Fruit fly (Drosophila melanogaster) whole organism, adult: Measurements from ENCODE around the gene AspRS-m.

Source experiments
- CG11617 ChIP-seq: fragments of 200-800 bp; sonication (Bioruptor generic); optimal IDR thresholded peaks from 2 replicates; lab custom pipeline; 2017; ENCODE audit warnings: mild to moderate bottlenecking, missing biosample characterization, missing genetic modification reagents, missing genetic modification characterization
- CG12768 ChIP-seq: fragments of 200-800 bp; sonication (Bioruptor generic); optimal IDR thresholded peaks from 2 replicates; lab custom pipeline; 2017; ENCODE audit warnings: missing biosample characterization, missing genetic modification characterization, mild to moderate bottlenecking, moderate library complexity, missing genetic modification reagents
- CG14711 ChIP-seq: fragments of 200-800 bp; sonication (Bioruptor generic); optimal IDR thresholded peaks from 2 replicates; lab custom pipeline; 2018; ENCODE audit warnings: missing biosample characterization, mild to moderate bottlenecking, missing genetic modification characterization, moderate library complexity
- CG1620 ChIP-seq: fragments of 200-800 bp; sonication (Bioruptor generic); optimal IDR thresholded peaks from 2 replicates; lab custom pipeline; 2016; ENCODE audit warnings: missing biosample characterization, missing genetic modification characterization
- CG33017 ChIP-seq: fragments of 200-800 bp; sonication (Bioruptor generic); optimal IDR thresholded peaks from 2 replicates; lab custom pipeline; 2018; ENCODE audit warnings: missing biosample characterization, mild to moderate bottlenecking, missing genetic modification characterization, moderate library complexity
- CG5204 ChIP-seq: fragments of 200-800 bp; sonication (Bioruptor generic); optimal IDR thresholded peaks from 2 replicates; lab custom pipeline; 2016; ENCODE audit warnings: missing biosample characterization, missing genetic modification characterization
- CG7045 ChIP-seq: fragments of 200-800 bp; sonication (Bioruptor generic); optimal IDR thresholded peaks from 2 replicates; lab custom pipeline; 2017; ENCODE audit warnings: missing biosample characterization, mild to moderate bottlenecking, missing genetic modification characterization
- CG7101 ChIP-seq: fragments of 200-800 bp; sonication (Bioruptor generic); optimal IDR thresholded peaks from 2 replicates; lab custom pipeline; 2018; ENCODE audit warnings: missing biosample characterization, mild to moderate bottlenecking, missing genetic modification characterization, moderate library complexity
- Clk ChIP-seq: fragments of 200-800 bp; sonication (Bioruptor generic); optimal IDR thresholded peaks from 2 replicates; lab custom pipeline; 2017; ENCODE audit warnings: missing biosample characterization, missing genetic modification characterization
- Crg-1 ChIP-seq: fragments of 200-800 bp; sonication (Bioruptor generic); optimal IDR thresholded peaks from 2 replicates; lab custom pipeline; 2016; ENCODE audit warnings: missing biosample characterization, missing genetic modification characterization
- Hr96 ChIP-seq: fragments of 200-800 bp; sonication (Bioruptor generic); optimal IDR thresholded peaks from 2 replicates; lab custom pipeline; 2016; ENCODE audit warnings: missing biosample characterization, missing genetic modification characterization
- Mnt ChIP-seq: fragments of 200-800 bp; sonication (Bioruptor generic); optimal IDR thresholded peaks from 2 replicates; lab custom pipeline; 2016; ENCODE audit warnings: missing biosample characterization, mild to moderate bottlenecking, missing genetic modification characterization
- bab1 ChIP-seq: fragments of 200-800 bp; sonication (Bioruptor generic); optimal IDR thresholded peaks from 3 replicates; lab custom pipeline; 2019; ENCODE audit warnings: missing biosample characterization, mild to moderate bottlenecking, missing genetic modification characterization, moderate library complexity
- cic ChIP-seq: fragments of 200-800 bp; sonication (Bioruptor generic); optimal IDR thresholded peaks from 2 replicates; lab custom pipeline; 2017; ENCODE audit warnings: missing biosample characterization, mild to moderate bottlenecking, missing genetic modification characterization, moderate library complexity
- cnc ChIP-seq, 2 experiments: fragments of >200 bp; optimal IDR thresholded peaks; 2 replicates each; lab custom pipeline; 2017
- kay ChIP-seq: fragments of 200-800 bp; sonication (Bioruptor generic); peaks from one replicate; lab custom pipeline; 2016; ENCODE audit warnings: missing biosample characterization, missing genetic modification characterization, borderline replicate concordance
- ovo ChIP-seq: fragments of 200-800 bp; sonication (Bioruptor generic); optimal IDR thresholded peaks from 2 replicates; lab custom pipeline; 2016; ENCODE audit warnings: missing biosample characterization, missing genetic modification characterization
- pad ChIP-seq: fragments of 200-800 bp; sonication (Bioruptor generic); optimal IDR thresholded peaks from 3 replicates; lab custom pipeline; 2017; ENCODE audit warnings: missing biosample characterization, missing genetic modification characterization, mild to moderate bottlenecking, moderate library complexity, missing genetic modification reagents
- tj ChIP-seq: fragments of 200-800 bp; sonication (Bioruptor generic); optimal IDR thresholded peaks from 3 replicates; lab custom pipeline; 2017; ENCODE audit warnings: missing biosample characterization, mild to moderate bottlenecking, missing genetic modification characterization, moderate library complexity
- toe ChIP-seq: fragments of 200-800 bp; sonication (Bioruptor generic); optimal IDR thresholded peaks from 2 replicates; lab custom pipeline; 2016; ENCODE audit warnings: missing biosample characterization, missing genetic modification characterization

The AspRS-m gene

DNA sequence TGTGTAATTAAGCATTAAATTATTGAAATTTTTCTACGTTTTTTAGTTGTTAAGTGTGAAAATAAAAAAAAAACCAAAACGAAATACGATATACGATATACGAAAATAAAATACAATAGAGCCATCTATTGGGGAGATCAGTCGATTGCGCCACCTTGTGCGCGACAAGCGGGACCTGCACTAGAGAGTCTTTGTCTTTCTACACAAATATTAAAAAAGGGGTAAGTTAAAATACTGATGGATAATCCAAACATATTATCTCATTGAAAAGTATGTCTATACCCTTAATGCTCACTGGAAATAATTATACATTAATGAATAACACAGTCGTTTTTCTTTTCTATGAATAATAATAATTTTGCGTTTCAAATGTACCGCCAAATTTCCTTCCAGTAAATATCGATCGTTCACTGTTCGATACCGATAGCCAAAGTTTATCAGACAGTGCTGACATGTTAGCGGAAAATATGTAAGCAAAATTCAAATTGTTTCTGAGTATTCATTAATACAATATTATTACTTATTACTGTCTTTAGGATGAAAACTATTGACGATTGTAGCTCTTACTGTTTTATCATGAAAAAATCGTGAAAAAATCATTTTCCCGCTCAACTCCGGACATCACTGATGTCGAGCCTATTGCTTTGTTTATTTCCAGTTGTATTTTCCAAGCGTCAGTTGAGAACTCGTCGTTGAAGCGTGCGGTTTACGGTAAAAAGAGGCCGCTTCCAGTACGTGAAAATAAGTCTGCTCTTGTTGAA is 10.7 kb upstream of the AspRS-m start, which contains the start of gene mdy:
Gene mdy, plus strand, starts transcription at position 672 of the 761 bp plus-strand sequence.
- peak; percentile 25 for TF ChIP-seq ovo (GFP tag; lab: Kevin White, UChicago)
- TF ChIP-seq tj (GFP tag; lab: Kevin White, UChicago) = no peak
- TF ChIP-seq bab1 (GFP tag; lab: Kevin White, UChicago) = peak; percentile 65
- TF ChIP-seq CG1620 (GFP tag; lab: Kevin White, UChicago) = peak; percentile 35
- no peak for TF ChIP-seq Crg-1 (GFP tag; lab: Kevin White, UChicago)
- TF ChIP-seq pad (GFP tag; lab: Kevin White, UChicago) = peak; percentile 64
- TF ChIP-seq Hr96 (GFP tag; lab: Kevin White, UChicago) = peak; percentile 57
- no peak for TF ChIP-seq Clk (GFP tag; lab: Kevin White, UChicago)
- TF ChIP-seq toe (GFP tag; lab: Kevin White, UChicago) = peak; percentile 28
- peak; percentile 92 for TF ChIP-seq kay (GFP tag; lab: Kevin White, UChicago)
- peak; percentile 27 for TF ChIP-seq CG14711 (tag; lab: Kevin White, UChicago)
- peak; percentile 1 for TF ChIP-seq cic (GFP tag; lab: Kevin White, UChicago)
- no peak for TF ChIP-seq CG7045 (GFP tag; lab: Kevin White, UChicago)
- no peak for TF ChIP-seq cnc (optimal IDR thresholded peaks at IDR 0.05; lab: Kevin White, UChicago)
- peak; percentile 79 for TF ChIP-seq Mnt
- TF ChIP-seq CG7101 (tag; lab: Kevin White, UChicago) = peak; percentile 13
- TF ChIP-seq CG12768 (GFP tag; lab: Kevin White, UChicago) = no peak
- TF ChIP-seq CG33017 (tag; lab: Kevin White, UChicago) = peak; percentile 13
- peak; percentile 27 for TF ChIP-seq CG11617
- peak; percentile 70 for TF ChIP-seq CG5204 (GFP tag; lab: Kevin White, UChicago)

DNA sequence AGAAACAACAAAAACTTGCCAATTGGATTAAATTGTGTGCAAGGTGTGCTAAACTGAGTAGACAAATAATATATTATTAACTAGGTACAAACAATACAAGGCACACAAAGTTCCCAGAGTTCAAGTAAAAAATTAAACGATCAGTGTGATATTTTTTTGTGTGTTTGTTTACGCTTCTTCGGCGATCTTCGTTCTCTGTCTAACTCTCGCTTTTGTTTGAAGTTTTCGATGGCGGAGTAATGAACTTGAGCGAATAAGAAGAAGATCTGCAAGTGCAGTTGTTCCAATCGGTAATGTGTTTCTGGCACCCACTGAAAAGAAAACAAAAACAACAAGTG is 10.2 kb upstream of the AspRS-m start:
- no peak for TF ChIP-seq CG7045 (GFP tag; lab: Kevin White, UChicago)
- TF ChIP-seq tj (GFP tag; lab: Kevin White, UChicago) = peak; percentile 31

DNA sequence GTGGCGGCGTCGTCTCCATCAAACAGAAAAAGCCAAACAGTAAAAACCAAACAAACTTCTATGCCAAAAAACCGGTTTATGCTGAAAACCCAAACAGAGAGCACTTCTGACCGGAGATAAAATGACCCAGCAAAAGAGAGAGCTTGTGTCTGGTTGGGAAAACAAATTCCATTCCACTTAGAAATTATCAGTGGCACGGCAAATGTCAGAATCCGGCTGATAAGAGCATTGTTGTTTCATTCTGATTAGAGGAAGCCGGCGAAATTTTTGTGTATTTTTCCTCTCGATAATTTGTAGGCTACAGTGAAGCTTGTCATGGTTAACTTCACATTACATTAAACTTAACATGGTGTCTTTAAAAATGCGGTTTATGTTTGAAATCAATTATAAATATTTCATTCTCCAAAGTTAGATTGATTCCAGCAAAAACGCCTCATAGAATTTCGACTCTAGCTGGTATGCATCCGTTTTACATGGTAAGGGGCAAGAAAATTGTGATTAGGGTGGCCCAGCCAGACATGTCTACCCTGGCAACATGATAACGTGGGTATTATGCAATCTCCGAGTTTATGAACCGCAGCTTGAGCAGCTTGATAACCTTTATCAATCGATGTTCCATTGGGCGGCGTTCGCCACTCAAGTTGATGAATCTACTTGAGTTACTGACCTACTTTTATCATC is 9.3 kb upstream of the AspRS-m start:
- no peak for TF ChIP-seq Mnt
- no peak for TF ChIP-seq kay (GFP tag; lab: Kevin White, UChicago)
- TF ChIP-seq CG14711 (tag; lab: Kevin White, UChicago) = no peak
- TF ChIP-seq tj (GFP tag; lab: Kevin White, UChicago) = no peak
- TF ChIP-seq CG5204 (GFP tag; lab: Kevin White, UChicago) = no peak
- no peak for TF ChIP-seq toe (GFP tag; lab: Kevin White, UChicago)
- no peak for TF ChIP-seq CG1620 (GFP tag; lab: Kevin White, UChicago)
- TF ChIP-seq Hr96 (GFP tag; lab: Kevin White, UChicago) = no peak
- no peak for TF ChIP-seq CG7101 (tag; lab: Kevin White, UChicago)
- TF ChIP-seq CG12768 (GFP tag; lab: Kevin White, UChicago) = no peak
- no peak for TF ChIP-seq cic (GFP tag; lab: Kevin White, UChicago)
- TF ChIP-seq ovo (GFP tag; lab: Kevin White, UChicago) = no peak
- TF ChIP-seq Clk (GFP tag; lab: Kevin White, UChicago) = no peak
- no peak for TF ChIP-seq pad (GFP tag; lab: Kevin White, UChicago)
- TF ChIP-seq Crg-1 (GFP tag; lab: Kevin White, UChicago) = no peak
- TF ChIP-seq CG7045 (GFP tag; lab: Kevin White, UChicago) = no peak

DNA sequence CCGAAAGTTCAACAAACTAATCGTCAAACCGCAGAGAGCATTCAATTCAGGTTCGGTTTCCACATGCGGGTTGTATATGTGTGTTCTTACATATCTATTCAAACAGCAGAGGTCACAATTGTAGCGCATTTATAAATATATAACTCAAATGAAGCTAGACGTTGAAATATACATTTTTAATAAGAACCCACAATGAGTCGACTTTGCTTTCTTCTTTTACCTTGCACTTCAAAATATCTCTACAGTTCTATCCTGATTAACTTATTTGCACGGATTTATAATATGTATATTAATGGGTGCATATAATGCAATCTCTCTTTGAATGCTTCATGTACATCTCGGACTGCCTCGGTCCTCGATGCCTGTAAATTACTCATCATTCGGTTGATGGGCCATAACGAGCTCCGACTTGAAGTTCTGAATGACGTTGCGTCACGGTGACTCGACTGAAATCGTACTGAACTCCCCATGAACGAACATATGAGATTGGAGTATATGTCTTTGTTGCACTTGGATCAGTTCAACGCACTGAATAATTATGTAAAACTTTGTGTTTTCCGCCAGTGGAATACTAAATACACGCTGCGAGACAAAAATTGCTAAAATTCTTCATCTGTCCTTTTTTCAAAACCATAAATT is 8.4 kb upstream of the AspRS-m start:
- TF ChIP-seq bab1 (GFP tag; lab: Kevin White, UChicago) (no peak), CG14711 (tag; lab: Kevin White, UChicago) (peak; percentile 14), cnc (optimal IDR thresholded peaks at IDR 0.05; lab: Kevin White, UChicago) (peak in 1 of 2 experiments; percentile 91), CG7045 (GFP tag; lab: Kevin White, UChicago) (peak; percentile 2), CG5204 (GFP tag; lab: Kevin White, UChicago) (no peak), CG11617 (no peak), CG12768 (GFP tag; lab: Kevin White, UChicago) (no peak), ovo (GFP tag; lab: Kevin White, UChicago) (no peak), Hr96 (GFP tag; lab: Kevin White, UChicago) (no peak), CG7101 (tag; lab: Kevin White, UChicago) (no peak), tj (GFP tag; lab: Kevin White, UChicago) (no peak), kay (GFP tag; lab: Kevin White, UChicago) (peak; percentile 46), CG33017 (tag; lab: Kevin White, UChicago) (peak; percentile 23), toe (GFP tag; lab: Kevin White, UChicago) (no peak), Crg-1 (GFP tag; lab: Kevin White, UChicago) (no peak), Mnt (peak; percentile 1), cic (GFP tag; lab: Kevin White, UChicago) (no peak)

DNA sequence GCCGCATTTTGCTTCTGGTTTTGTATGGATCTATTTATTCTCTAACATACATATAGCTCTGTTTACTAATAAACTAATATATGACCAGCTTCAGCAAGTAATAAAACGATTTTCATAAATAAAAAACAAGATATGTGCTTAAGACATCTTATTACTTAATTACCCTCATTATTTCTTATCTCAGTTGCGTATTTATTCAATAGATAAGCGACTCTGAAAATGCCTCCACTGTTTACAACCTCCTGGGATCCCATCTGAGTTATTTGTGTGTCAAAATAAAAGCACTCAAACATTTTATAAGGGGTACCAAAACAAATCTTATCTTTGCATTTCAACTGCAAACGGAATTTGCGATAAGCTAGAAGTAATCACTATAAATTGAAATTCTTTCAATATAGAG is 7.2 kb upstream of the AspRS-m start:
- TF ChIP-seq CG14711 (tag; lab: Kevin White, UChicago) (peak; percentile 33), cic (GFP tag; lab: Kevin White, UChicago) (peak; percentile 78), kay (GFP tag; lab: Kevin White, UChicago) (peak; percentile 92), Mnt (no peak), tj (GFP tag; lab: Kevin White, UChicago) (no peak), pad (GFP tag; lab: Kevin White, UChicago) (peak; percentile 32), toe (GFP tag; lab: Kevin White, UChicago) (peak; percentile 1), CG7101 (tag; lab: Kevin White, UChicago) (peak; percentile 50), Clk (GFP tag; lab: Kevin White, UChicago) (no peak), CG5204 (GFP tag; lab: Kevin White, UChicago) (peak; percentile 31), Hr96 (GFP tag; lab: Kevin White, UChicago) (no peak), CG12768 (GFP tag; lab: Kevin White, UChicago) (peak; percentile 59), cnc (optimal IDR thresholded peaks at IDR 0.05; lab: Kevin White, UChicago) (no peak), CG1620 (GFP tag; lab: Kevin White, UChicago) (no peak), ovo (GFP tag; lab: Kevin White, UChicago) (peak; percentile 20), CG11617 (peak; percentile 54), bab1 (GFP tag; lab: Kevin White, UChicago) (peak; percentile 23), Crg-1 (GFP tag; lab: Kevin White, UChicago) (no peak), CG33017 (tag; lab: Kevin White, UChicago) (peak; percentile 82), CG7045 (GFP tag; lab: Kevin White, UChicago) (peak; percentile 76)
